Worm (Caenorhabditis elegans) whole organism, early embryonic: Measurements from ENCODE around the gene K09E9.4.

ENCODE experiments used
- B0310.2 ChIP-seq: sonication (generic microtip); optimal IDR thresholded peaks from 2 replicates; lab custom pipeline; 2016; ENCODE audit warnings: mild to moderate bottlenecking, missing genetic modification characterization, missing compliant biosample characterization
- F13C5.2 ChIP-seq: sonication (generic microtip); optimal IDR thresholded peaks from 2 replicates; lab custom pipeline; 2017; ENCODE audit warnings: mild to moderate bottlenecking, missing genetic modification characterization, inconsistent platforms, missing compliant biosample characterization
- ama-1 ChIP-seq: fragments of 150-350 bp; optimal IDR thresholded peaks from 2 replicates; lab custom pipeline; 2014
- ceh-13 ChIP-seq: fragments of 200-800 bp; sonication (Bioruptor generic); optimal IDR thresholded peaks from 2 replicates; lab custom pipeline; 2018; ENCODE audit warnings: mild to moderate bottlenecking, missing genetic modification characterization, missing compliant biosample characterization
- ets-7 ChIP-seq: sonication (generic microtip); optimal IDR thresholded peaks from 2 replicates; lab custom pipeline; 2016; ENCODE audit warnings: missing genotype, missing genetic modification characterization, missing compliant biosample characterization
- flt-1 ChIP-seq: fragments of 200-800 bp; sonication (Bioruptor generic); IDR thresholded peaks from 2 replicates; pipeline ENCODE4 v1.3.6; 2022; ENCODE audit warnings: missing genetic modification characterization, missing compliant biosample characterization
- hmbx-1 ChIP-seq: sonication (generic microtip); optimal IDR thresholded peaks from 2 replicates; lab custom pipeline; 2016; ENCODE audit warnings: mild to moderate bottlenecking, missing genetic modification characterization, missing compliant biosample characterization
- hmg-4 ChIP-seq: fragments of 200-800 bp; sonication (Bioruptor generic); optimal IDR thresholded peaks from 2 replicates; lab custom pipeline; 2018; ENCODE audit warnings: mild to moderate bottlenecking, missing genetic modification characterization, missing compliant biosample characterization
- hnd-1 ChIP-seq: sonication (generic microtip); optimal IDR thresholded peaks from 2 replicates; lab custom pipeline; 2016; ENCODE audit warnings: missing genetic modification characterization, missing compliant biosample characterization
- pes-1 ChIP-seq: fragments of 200-800 bp; sonication (Bioruptor generic); IDR thresholded peaks from 2 replicates; pipeline ENCODE4 v1.3.6; 2022; ENCODE audit warnings: missing genetic modification reagents, missing genetic modification characterization, missing compliant biosample characterization
- sea-1 ChIP-seq: fragments of 200-800 bp; sonication (Bioruptor generic); conservative IDR thresholded peaks from 2 replicates; pipeline ENCODE4 v1.3.6; 2022; ENCODE audit warnings: missing genetic modification characterization, missing compliant biosample characterization
- tbx-11 ChIP-seq: fragments of 200-800 bp; sonication (Bioruptor generic); IDR thresholded peaks from 2 replicates; pipeline ENCODE4 v1.3.6; 2022; ENCODE audit warnings: missing genetic modification characterization, missing compliant biosample characterization
- tbx-37 ChIP-seq: fragments of 200-800 bp; sonication (Bioruptor generic); conservative IDR thresholded peaks from 2 replicates; pipeline ENCODE4 v1.3.6; 2022; ENCODE audit warnings: missing genetic modification reagents, missing genetic modification characterization, missing compliant biosample characterization
- tra-4 ChIP-seq: sonication (generic microtip); optimal IDR thresholded peaks from 2 replicates; lab custom pipeline; 2017; ENCODE audit warnings: missing genetic modification characterization, missing compliant biosample characterization

DNA sequence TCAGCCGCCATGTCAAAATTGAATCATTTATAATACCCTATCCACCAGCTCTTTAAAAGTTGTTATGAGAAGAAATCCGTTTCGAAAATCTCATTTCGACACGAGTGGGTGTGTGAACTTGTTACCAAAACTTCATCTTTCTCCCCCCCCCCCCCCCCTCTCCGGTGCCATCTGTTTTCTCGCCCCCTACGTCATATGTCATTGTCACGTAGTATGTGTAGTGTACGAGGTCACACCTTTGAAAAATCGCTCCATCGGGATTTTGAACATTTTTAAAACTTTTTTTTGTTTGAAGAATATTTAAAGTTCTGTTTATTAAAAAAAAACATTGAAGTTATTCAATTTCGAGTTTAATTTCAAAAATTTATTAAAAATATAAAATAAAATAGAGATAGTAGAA is 2.4 kb downstream of the K09E9.4 start:
- TF ChIP-seq ets-7 (tag; lab: Kevin White, UChicago) (no peak), sea-1 (GFP tag; lab: Robert Waterston, UW) (no peak), pes-1 (GFP tag; lab: Robert Waterston, UW) (no peak), tra-4 (no peak), hmbx-1 (tag; lab: Kevin White, UChicago) (no peak), ama-1 (lab: Kevin White, UChicago) (no peak), hnd-1 (tag; lab: Kevin White, UChicago) (no peak), F13C5.2 (tag; lab: Kevin White, UChicago) (no peak), flt-1 (GFP tag; lab: Robert Waterston, UW) (no peak), tbx-11 (GFP tag; lab: Robert Waterston, UW) (no peak), hmg-4 (GFP tag; lab: Kevin White, UChicago) (no peak), B0310.2 (tag; lab: Kevin White, UChicago) (no peak), ceh-13 (GFP tag; lab: Kevin White, UChicago) (no peak), tbx-37 (GFP tag; lab: Robert Waterston, UW) (no peak)
